Fruit fly (Drosophila melanogaster) ovary, adult (tissue): ENCODE measurements around the gene CG42781.

Experiments used
- CG17801 ChIP-seq: fragments of 200-800 bp; optimal IDR thresholded peaks from 2 replicates; lab custom pipeline; 2019; ENCODE audit warnings: missing biosample characterization, mild to moderate bottlenecking, missing genetic modification characterization, moderate library complexity; ENCODE audit not compliant: partially characterized antibody

Gene CG42781

DNA sequence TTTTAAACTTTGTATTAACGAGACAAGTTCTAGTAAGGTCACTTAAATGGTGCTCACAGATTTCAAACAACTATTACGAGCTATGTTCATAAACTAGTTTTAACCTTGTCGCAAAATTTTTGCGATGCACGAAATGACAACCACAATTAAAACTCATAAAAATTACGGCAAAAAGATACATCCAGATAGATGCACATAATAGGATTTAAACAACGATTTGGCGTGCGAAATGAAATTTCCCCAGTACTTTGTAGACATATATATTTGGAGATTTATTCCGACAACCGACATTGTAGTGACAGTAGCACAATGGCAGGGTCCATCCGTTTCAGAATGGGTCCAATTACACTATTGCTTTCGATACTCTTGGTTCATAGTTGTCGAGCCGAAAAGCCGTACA is 5.0 kb downstream of the CG42781 start, which contains the start of gene CheA7a:
TSS of gene CheA7a (plus strand) at position 301 of the 400 bp plus-strand sequence.
- no peak for TF ChIP-seq CG17801 (GFP tag; lab: Kevin White, UChicago)

DNA sequence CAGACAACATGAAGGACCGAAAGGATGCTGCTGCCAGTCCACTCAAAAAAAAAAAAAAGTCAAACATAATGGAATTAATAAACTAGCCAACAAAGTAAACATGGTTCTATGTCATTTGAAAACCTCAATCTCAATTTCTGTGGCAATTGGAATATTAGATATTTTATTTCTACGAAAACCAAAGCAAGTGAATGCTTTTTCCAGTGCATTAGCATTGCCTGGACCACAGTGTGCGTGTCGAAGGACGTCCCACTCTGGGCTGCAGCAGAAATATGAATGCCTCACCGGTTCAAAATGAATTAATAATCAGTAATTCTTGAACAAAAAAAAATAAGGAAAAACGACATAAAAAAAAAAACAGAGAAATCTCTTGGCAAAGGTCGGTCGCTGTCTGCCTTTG is 10.3 kb downstream of the CG42781 start:
- TF ChIP-seq CG17801 (GFP tag; lab: Kevin White, UChicago), result no peak

DNA sequence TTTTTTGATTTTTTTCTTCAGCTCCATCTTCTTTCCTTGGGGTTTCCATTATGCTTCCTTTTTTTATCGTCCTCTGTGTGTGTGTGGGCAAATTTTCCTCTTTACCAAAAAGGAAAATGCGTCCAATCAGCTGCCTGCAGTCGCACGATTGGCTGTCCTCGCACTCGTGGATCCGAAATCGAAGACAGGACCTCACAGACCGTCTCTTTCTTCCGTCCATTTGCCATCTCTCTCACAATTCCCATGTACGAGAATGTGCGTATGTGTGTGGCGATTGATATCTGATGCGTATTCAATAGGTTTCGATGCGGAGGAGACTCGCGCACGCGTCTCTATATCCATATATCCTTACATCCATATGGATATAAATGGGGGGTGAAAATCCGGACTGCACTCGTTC is 14.4 kb downstream of the CG42781 start:
- TF ChIP-seq CG17801 (GFP tag; lab: Kevin White, UChicago), result no peak

DNA sequence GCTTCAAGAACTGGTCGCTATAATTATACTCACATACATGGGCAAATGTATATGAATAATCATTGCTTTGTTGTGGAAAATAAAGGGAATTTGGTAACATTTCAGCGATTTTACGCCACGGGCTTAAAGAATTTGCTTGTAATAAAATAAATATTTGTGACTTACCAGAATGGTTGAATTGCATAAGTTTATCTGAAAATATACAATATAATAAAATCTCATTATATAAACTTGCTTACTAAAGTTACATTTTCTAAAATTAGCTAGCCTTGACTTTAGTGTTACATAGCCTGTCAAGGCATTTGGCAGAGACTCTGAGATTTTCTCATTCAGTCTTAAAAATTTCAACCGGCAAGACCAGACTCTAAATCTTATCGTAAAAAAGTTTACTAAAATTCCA is 24.3 kb downstream of the CG42781 start, which contains the start of gene CG1999:
TSS of gene CG1999 (plus strand) at position 301 of the 400 bp plus-strand sequence.
- TF ChIP-seq CG17801 (GFP tag; lab: Kevin White, UChicago), result no peak

DNA sequence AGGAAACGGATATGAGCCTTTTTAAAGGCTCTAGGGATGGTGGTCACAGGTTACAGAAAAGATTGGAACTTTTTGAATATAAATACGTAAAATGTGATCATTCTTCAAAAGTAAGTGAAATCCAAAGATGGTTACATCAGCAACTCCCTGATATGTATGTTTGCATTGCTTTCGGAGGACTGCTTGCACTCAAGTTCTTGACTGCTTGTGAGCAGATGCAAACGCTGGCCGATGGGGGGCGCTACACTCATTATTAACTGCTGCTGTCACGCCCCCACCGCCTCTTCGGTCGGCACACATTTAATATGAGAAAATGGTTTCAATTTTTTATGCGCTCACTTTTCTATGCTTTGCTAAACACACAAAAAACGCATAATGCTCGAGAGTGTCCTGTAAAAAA is 32.8 kb downstream of the CG42781 start:
- no peak for TF ChIP-seq CG17801 (GFP tag; lab: Kevin White, UChicago)

DNA sequence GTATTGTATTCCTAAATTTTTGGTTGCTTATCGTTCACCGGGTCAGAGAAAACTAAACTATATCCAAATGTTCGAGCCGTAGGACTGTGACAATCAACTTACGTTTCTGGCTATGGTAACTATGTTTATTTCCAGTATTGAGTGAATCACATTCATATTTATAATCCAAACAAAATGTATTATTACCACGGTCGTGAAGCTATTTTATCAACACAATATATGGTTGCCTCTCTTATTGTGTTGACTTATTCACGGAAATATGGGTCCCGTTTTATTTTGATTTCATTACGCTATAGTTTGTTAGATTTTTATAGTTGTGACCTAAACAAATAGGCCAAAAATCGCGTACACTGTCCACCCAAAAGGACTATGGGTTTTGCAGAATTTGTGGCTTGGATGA is 35.4 kb downstream of the CG42781 start, which contains the start of gene CG15034:
TSS of gene CG15034 (minus strand) at position 101 of the 400 bp plus-strand sequence.
- no peak for TF ChIP-seq CG17801 (GFP tag; lab: Kevin White, UChicago)

DNA sequence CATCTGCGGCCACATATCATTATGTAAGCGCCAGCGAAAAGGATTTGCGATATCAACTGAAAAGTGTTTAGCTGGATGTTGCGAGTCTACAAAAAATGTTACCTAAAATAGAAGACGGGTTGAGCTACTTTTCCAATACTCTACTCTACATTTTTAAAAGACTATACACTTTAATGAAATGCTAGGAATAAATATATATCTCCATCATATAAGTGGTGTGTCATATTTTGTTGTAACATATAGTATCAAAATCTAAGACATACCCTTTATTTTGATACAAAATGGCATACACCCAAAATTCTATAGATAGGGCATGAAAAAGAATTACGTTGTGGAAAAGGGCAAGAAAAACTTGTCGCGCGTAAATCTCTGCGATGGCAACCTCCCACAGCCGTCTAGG is 39.8 kb downstream of the CG42781 start:
- TF ChIP-seq CG17801 (GFP tag; lab: Kevin White, UChicago), result no peak

DNA sequence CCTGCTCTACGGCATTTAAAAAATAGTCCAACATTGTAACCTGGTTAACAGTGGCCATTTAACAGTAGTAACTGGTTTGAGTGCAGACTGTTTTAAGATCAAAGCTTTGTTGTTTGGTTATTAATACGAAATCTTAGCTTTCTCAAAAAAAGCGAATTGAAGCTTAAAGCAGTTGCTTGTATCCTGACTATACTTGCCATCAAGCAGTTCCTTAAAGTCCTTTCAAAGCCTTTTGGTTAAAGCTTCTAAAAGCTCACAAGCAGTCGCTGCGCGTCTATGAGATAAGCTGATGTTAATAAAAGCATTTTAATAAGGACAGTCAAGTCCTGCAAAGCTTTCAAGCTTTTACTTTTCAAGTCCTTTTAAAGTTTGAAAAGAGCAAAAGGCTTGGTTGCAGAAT is 42.1 kb downstream of the CG42781 start:
- TF ChIP-seq CG17801 (GFP tag; lab: Kevin White, UChicago), result no peak

DNA sequence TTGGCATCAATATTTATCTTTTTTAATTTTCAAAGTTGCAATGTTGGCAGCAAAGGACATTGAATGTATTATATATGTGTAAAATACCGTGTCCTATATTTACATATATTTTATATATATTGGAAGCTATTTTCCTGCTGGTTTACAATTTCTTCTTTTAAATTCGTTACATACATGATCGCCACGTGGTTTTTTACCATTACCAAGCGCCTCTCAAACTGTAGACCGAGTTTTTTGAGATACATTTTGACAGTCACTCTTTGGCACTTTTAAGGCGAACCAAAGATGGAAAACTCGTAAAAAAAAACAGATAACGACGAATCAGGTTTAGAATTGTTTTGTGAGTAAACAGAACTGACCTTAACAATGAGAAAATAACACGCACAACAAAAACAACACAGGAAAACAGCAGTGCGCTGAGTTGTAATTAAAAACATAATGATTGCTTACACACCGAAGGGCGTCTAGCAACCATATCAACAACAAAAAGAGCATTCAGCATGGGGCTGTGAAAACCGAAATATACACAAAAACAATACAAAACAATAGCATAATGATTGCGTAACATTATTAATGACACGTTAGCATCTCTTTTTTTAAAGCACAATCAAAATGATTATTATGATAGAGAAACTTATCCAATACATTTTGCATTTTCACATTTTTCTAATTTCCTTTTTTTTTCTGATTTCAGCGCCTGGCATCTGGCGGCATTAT is 43.0 kb downstream of the CG42781 start:
- TF ChIP-seq CG17801 (GFP tag; lab: Kevin White, UChicago), result no peak

DNA sequence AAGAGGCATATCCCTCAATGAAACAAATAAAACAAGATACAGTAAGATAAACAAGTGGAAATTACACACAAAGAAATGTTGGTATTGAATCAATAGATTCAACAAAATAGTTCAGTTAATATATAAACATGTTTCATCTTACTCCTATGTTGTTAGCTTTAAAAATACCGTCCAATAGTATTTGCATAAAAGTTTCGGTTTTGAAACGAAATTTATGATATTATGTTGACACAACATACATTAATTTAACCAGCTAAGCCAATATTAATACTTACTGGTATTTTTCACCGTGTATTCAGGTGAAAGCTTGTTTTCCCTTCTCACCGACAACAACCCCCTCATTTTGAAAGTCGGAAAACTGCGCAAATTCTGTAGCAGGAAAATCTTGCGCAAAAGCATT is 44.3 kb downstream of the CG42781 start:
- TF ChIP-seq CG17801 (GFP tag; lab: Kevin White, UChicago), result no peak

DNA sequence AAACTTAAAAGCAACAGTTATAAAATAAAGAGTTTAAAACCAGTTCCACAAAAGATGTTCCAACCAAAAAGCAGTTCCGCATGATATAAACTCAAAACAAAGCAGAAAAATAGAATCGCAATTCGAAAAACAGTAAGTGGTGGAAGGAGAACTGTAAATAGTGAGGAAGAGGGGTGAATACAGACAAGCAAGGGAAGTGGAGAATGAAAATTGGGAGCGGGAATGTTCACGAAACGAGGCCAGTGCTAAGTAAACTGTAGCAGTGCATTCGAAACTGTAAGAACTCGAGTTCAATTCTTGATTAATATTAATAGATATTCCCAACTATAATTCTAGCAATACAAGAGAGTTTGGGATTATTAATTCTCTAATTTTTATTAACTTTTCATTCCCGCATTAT is 44.8 kb downstream of the CG42781 start:
- TF ChIP-seq CG17801 (GFP tag; lab: Kevin White, UChicago), result no peak

DNA sequence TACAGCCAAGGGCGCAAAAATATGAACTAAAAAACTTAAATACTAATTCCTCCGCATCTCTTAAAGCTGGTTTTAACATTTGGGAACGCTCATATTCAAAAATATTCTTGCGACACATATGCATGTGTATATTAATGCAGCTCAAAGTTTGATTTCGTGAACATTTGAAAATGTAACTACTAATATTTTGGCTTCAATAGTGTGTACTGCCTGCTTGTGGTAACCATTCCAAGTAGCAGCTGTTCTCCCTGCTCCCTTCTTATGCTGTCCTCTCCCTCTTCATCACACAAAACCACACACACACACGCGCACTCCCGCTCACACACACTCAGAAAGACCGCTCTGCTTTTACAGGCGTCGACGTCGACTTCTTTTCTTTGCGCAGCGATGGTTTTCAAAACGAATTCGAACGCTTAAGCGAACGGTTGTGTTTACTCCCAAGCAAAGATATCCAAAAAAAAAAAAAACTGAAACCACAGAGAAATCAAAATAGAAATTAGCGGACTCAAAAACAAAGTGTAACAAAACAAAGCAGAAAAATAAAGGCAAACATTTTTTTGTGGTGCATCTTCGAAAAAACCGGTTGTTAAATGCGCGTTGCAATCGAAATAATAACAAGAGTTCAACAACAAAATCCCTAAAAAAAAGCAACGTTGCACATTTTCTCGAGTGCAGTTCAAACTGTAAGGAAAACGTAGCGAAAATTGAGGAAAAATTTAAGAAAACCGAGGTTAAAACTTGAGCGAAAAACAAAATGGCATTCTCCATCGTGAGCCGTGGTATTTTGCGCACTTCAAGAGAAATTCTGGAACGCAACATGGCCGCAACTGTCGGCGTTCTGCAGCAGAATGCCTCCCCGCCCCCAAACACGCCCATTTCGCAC is 45.6 kb downstream of the CG42781 start, which contains the start of gene CBP:
TSS of gene CBP (plus strand) at position 391 of the 883 bp plus-strand sequence.
- peak; percentile 84 for TF ChIP-seq CG17801 (GFP tag; lab: Kevin White, UChicago)

DNA sequence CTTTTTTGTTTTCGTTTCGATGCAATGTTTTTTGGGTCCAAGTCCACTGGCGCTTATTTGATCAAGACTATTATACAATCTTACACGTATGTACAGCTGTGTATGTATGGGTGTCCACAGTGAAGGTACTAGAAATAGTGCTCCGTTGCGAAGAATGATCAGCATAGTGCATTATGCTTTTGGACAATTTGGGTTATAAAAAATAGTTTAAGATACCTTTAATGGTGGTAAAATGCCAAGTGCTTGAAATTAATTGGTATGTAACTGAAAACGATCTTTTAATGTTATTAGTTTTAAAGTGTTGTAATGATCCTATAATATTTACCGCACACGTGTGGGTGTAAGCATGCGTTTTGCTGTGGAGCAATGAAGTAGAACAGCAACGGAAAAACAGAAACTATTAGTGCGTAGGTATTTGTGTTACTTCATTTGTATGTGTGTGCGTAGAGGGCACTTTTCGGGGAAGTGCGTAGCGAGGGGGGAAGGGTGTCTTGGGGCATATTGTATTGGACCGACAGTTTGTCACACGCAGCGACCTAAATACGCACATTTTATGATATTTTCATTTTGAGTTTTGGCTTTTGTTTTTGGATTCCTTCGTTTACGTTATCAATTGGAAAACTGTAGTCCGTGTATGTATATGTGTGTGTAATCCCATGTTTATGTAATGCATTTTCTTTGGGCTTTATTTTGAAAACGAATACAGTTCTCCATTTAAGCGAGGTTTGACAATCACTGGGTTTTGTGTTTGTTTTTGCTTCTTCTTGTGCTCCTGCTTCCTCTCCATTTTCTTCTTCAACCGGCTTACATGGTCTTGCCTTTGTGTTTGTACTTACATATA is 46.4 kb downstream of the CG42781 start:
- TF ChIP-seq CG17801 (GFP tag; lab: Kevin White, UChicago), result peak; percentile 57

DNA sequence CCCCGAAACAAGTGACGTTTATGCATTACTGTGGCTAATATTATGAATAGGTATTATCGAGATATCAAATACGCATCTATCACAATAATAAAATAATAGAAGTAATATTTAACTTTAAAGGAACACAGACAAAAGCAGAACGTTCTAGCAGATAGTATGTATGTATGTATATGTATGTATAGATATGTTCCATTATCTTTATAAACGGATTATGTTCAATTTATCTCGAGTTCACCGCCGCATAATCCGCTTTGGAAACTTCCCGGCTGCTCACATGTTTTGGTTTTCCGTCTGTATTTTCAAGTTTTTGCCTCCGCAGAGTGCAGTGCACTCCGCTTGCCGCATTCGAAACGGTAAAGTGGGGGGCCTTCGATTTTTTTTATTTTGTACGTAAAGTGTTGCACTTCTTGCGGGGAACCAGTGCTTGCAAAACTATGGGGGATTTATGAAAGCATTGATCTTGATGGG is 47.2 kb downstream of the CG42781 start:
- TF ChIP-seq CG17801 (GFP tag; lab: Kevin White, UChicago), result no peak
